Fruit fly (Drosophila melanogaster) whole organism, embryonic: ENCODE data around the gene CG46458.

Experiments
- Asciz ChIP-seq: fragments of 200-800 bp; sonication (Bioruptor generic); optimal IDR thresholded peaks from 2 replicates; lab custom pipeline; 2017; ENCODE audit warnings: missing biosample characterization, mild to moderate bottlenecking, missing genetic modification characterization, missing genetic modification reagents
- CG12299 ChIP-seq: fragments of 200-800 bp; sonication (Bioruptor generic); optimal IDR thresholded peaks from 2 replicates; lab custom pipeline; 2018; ENCODE audit warnings: missing biosample characterization, mild to moderate bottlenecking, missing genetic modification characterization
- CG1233 ChIP-seq: fragments of 200-800 bp; sonication (Bioruptor generic); optimal IDR thresholded peaks from 4 replicates; lab custom pipeline; 2018; ENCODE audit warnings: missing biosample characterization, mild to moderate bottlenecking, missing genetic modification characterization
- CG12659 ChIP-seq: fragments of 200-800 bp; sonication (Bioruptor generic); optimal IDR thresholded peaks from 3 replicates; lab custom pipeline; 2017; ENCODE audit warnings: mild to moderate bottlenecking, missing biosample characterization, missing genetic modification reagents, missing genetic modification characterization
- CG12744 ChIP-seq: fragments of 200-800 bp; sonication (Bioruptor generic); optimal IDR thresholded peaks from 2 replicates; lab custom pipeline; 2016; ENCODE audit warnings: missing biosample characterization, missing genetic modification characterization
- CG13296 ChIP-seq: fragments of 200-800 bp; sonication (Bioruptor generic); optimal IDR thresholded peaks from 3 replicates; lab custom pipeline; 2018; ENCODE audit warnings: missing biosample characterization, mild to moderate bottlenecking, missing genetic modification characterization
- CG14710 ChIP-seq: fragments of 200-800 bp; sonication (Bioruptor generic); optimal IDR thresholded peaks from 3 replicates; lab custom pipeline; 2019; ENCODE audit warnings: missing biosample characterization, mild to moderate bottlenecking, missing genetic modification characterization, moderate library complexity
- CG2116 ChIP-seq: fragments of 200-800 bp; sonication (Bioruptor generic); optimal IDR thresholded peaks from 3 replicates; lab custom pipeline; 2018; ENCODE audit warnings: missing biosample characterization, mild to moderate bottlenecking, missing genetic modification characterization
- CG2712 ChIP-seq: fragments of 200-800 bp; optimal IDR thresholded peaks from 3 replicates; lab custom pipeline; 2019; ENCODE audit warnings: missing biosample characterization, mild to moderate bottlenecking, missing genetic modification characterization, moderate library complexity
- CG30020 ChIP-seq: fragments of 200-800 bp; optimal IDR thresholded peaks from 2 replicates; lab custom pipeline; 2019; ENCODE audit warnings: missing biosample characterization, mild to moderate bottlenecking, missing genetic modification characterization, moderate library complexity
- CG31224 ChIP-seq: fragments of 200-800 bp; sonication (Bioruptor generic); IDR thresholded peaks from 2 replicates; pipeline ENCODE4 v1.3.6; 2022; ENCODE audit warnings: missing biosample characterization, missing genetic modification characterization
- CG3847 ChIP-seq: fragments of 200-800 bp; sonication (Bioruptor generic); IDR thresholded peaks from 2 replicates; pipeline ENCODE4 v1.3.6; 2022; ENCODE audit warnings: missing biosample characterization, missing genetic modification characterization
- CG4707 ChIP-seq: fragments of 200-800 bp; sonication (Bioruptor generic); optimal IDR thresholded peaks from 2 replicates; lab custom pipeline; 2018; ENCODE audit warnings: missing biosample characterization, mild to moderate bottlenecking, missing genetic modification characterization, moderate library complexity
- CG6683 ChIP-seq: fragments of 200-800 bp; sonication (Bioruptor generic); optimal IDR thresholded peaks from 2 replicates; lab custom pipeline; 2017; ENCODE audit warnings: missing biosample characterization, mild to moderate bottlenecking, missing genetic modification characterization, missing genetic modification reagents
- CG6689 ChIP-seq: fragments of 200-800 bp; sonication (Bioruptor generic); IDR thresholded peaks from 2 replicates; pipeline ENCODE4 v1.3.6; 2022; ENCODE audit warnings: missing biosample characterization, missing genetic modification characterization
- CG6765 ChIP-seq: fragments of 200-800 bp; sonication (Bioruptor generic); optimal IDR thresholded peaks from 3 replicates; lab custom pipeline; 2017; ENCODE audit warnings: missing biosample characterization, mild to moderate bottlenecking, missing genetic modification characterization
- CG8478 ChIP-seq: fragments of >200 bp; optimal IDR thresholded peaks from 2 replicates; lab custom pipeline; 2018
- D19A ChIP-seq: fragments of 200-800 bp; optimal IDR thresholded peaks from 3 replicates; lab custom pipeline; 2019; ENCODE audit warnings: missing biosample characterization, mild to moderate bottlenecking, missing genetic modification characterization, moderate library complexity
- Dfd ChIP-seq, 2 experiments: fragments of >200 bp; optimal IDR thresholded peaks; 2 replicates each; lab custom pipeline; 2017; ENCODE audit warnings: missing biosample characterization in 2 of 2, missing genetic modification characterization in 2 of 2
- Dip2 ChIP-seq: fragments of 200-800 bp; sonication (Bioruptor generic); IDR thresholded peaks from 2 replicates; pipeline ENCODE4 v1.3.6; 2022; ENCODE audit warnings: missing biosample characterization, missing genetic modification characterization
- Dp ChIP-seq: fragments of 200-800 bp; sonication (Bioruptor generic); optimal IDR thresholded peaks from 2 replicates; lab custom pipeline; 2018; ENCODE audit warnings: missing biosample characterization, mild to moderate bottlenecking, missing genetic modification characterization, moderate library complexity
- Ets65A ChIP-seq: fragments of 200-800 bp; sonication (Bioruptor generic); peaks from one replicate; lab custom pipeline; 2016; ENCODE audit warnings: missing biosample characterization, missing genetic modification characterization
- Gsc ChIP-seq: fragments of 200-800 bp; sonication (Bioruptor generic); IDR thresholded peaks from 2 replicates; pipeline ENCODE4 v1.3.6; 2022; ENCODE audit warnings: missing biosample characterization, missing genetic modification characterization
- Mad ChIP-seq: fragments of 200-800 bp; sonication (Bioruptor generic); optimal IDR thresholded peaks from 2 replicates; lab custom pipeline; 2016; ENCODE audit warnings: missing biosample characterization, missing genetic modification characterization
- Max ChIP-seq: fragments of 200-800 bp; sonication (Bioruptor generic); optimal IDR thresholded peaks from 2 replicates; lab custom pipeline; 2016; ENCODE audit warnings: missing biosample characterization, mild to moderate bottlenecking, missing genetic modification characterization
- Opbp ChIP-seq: fragments of 200-800 bp; sonication (Bioruptor generic); IDR thresholded peaks from 3 replicates; pipeline ENCODE4 v1.3.6; 2022; ENCODE audit warnings: missing biosample characterization, missing genetic modification characterization; ENCODE audit not compliant: partially characterized antibody
- Optix ChIP-seq: fragments of 200-800 bp; sonication (Bioruptor generic); IDR thresholded peaks from 3 replicates; pipeline ENCODE4 v1.3.6; 2022; ENCODE audit warnings: missing biosample characterization, missing genetic modification characterization
- Ssrp ChIP-seq: fragments of 200-800 bp; sonication (Bioruptor generic); optimal IDR thresholded peaks from 2 replicates; lab custom pipeline; 2018; ENCODE audit warnings: missing biosample characterization, mild to moderate bottlenecking, missing genetic modification characterization, moderate library complexity
- Stat92E ChIP-seq, 3 experiments: fragments of >200 bp in 2 of 3; fragments of 200-800 bp in 1 of 3; sonication (Bioruptor generic) in 1 of 3; optimal IDR thresholded peaks; 2 replicates each; lab custom pipeline; 2017 to 2019; ENCODE audit warnings: missing biosample characterization in 3 of 3, missing genetic modification characterization in 3 of 3, mild to moderate bottlenecking in 1 of 3, moderate library complexity in 1 of 3
- Xbp1 ChIP-seq: fragments of 200-800 bp; sonication (Bioruptor generic); optimal IDR thresholded peaks from 3 replicates; lab custom pipeline; 2016; ENCODE audit warnings: missing biosample characterization, mild to moderate bottlenecking, missing genetic modification characterization
- aop ChIP-seq: fragments of 200-800 bp; sonication (Bioruptor generic); IDR thresholded peaks from 2 replicates; pipeline ENCODE4 v1.3.6; 2022; ENCODE audit warnings: missing biosample characterization, missing genetic modification characterization
- bab2 ChIP-seq: fragments of 200-800 bp; sonication (Bioruptor generic); optimal IDR thresholded peaks from 2 replicates; lab custom pipeline; 2016; ENCODE audit warnings: missing biosample characterization, missing genetic modification characterization
- bowl ChIP-seq: fragments of 200-800 bp; sonication (Bioruptor generic); IDR thresholded peaks from 2 replicates; pipeline ENCODE4 v1.3.6; 2022; ENCODE audit warnings: missing biosample characterization, missing genetic modification characterization
- emc ChIP-seq: fragments of 200-800 bp; sonication (Bioruptor generic); optimal IDR thresholded peaks from 2 replicates; lab custom pipeline; 2016; ENCODE audit warnings: missing biosample characterization, missing genetic modification characterization
- eve ChIP-seq, 2 experiments: fragments of >200 bp; optimal IDR thresholded peaks; 2 replicates each; lab custom pipeline; 2017; ENCODE audit warnings: missing biosample characterization in 2 of 2, missing genetic modification characterization in 2 of 2
- gcm ChIP-seq: fragments of 200-800 bp; sonication (Bioruptor generic); optimal IDR thresholded peaks from 2 replicates; lab custom pipeline; 2019; ENCODE audit warnings: missing biosample characterization, mild to moderate bottlenecking, missing genetic modification characterization, moderate library complexity
- ken ChIP-seq: fragments of 200-800 bp; sonication (Bioruptor generic); IDR thresholded peaks from 3 replicates; pipeline ENCODE4 v1.3.6; 2022; ENCODE audit warnings: missing biosample characterization, missing genetic modification characterization
- kni ChIP-seq: fragments of 200-800 bp; sonication (Bioruptor generic); optimal IDR thresholded peaks from 3 replicates; lab custom pipeline; 2017; ENCODE audit warnings: mild to moderate bottlenecking, missing biosample characterization, missing genetic modification reagents, missing genetic modification characterization
- maf-S ChIP-seq: fragments of 200-800 bp; sonication (Bioruptor generic); optimal IDR thresholded peaks from 2 replicates; lab custom pipeline; 2016; ENCODE audit warnings: missing biosample characterization, missing genetic modification characterization
- pfk ChIP-seq: fragments of 200-800 bp; sonication (Bioruptor generic); optimal IDR thresholded peaks from 2 replicates; lab custom pipeline; 2018; ENCODE audit warnings: missing biosample characterization, mild to moderate bottlenecking, missing genetic modification characterization, moderate library complexity
- prd ChIP-seq, 3 experiments: fragments of >200 bp in 2 of 3; fragments of 200-800 bp in 1 of 3; sonication (Bioruptor generic) in 1 of 3; optimal IDR thresholded peaks in 2 of 3; IDR thresholded peaks in 1 of 3; 2 replicates in 2 of 3; 3 replicates in 1 of 3; pipeline versions ENCODE4 v1.3.6 to Lab custom; 2017 to 2022; ENCODE audit warnings: missing biosample characterization in 1 of 3, missing genetic modification characterization in 1 of 3
- salm ChIP-seq: fragments of 200-800 bp; sonication (Bioruptor generic); optimal IDR thresholded peaks from 2 replicates; lab custom pipeline; 2018; ENCODE audit warnings: missing biosample characterization, mild to moderate bottlenecking, missing genetic modification characterization
- seq ChIP-seq: fragments of 200-800 bp; sonication (Bioruptor generic); IDR thresholded peaks from 2 replicates; pipeline ENCODE4 v1.3.6; 2022; ENCODE audit warnings: missing biosample characterization, missing genetic modification characterization
- sqz ChIP-seq: fragments of 200-800 bp; sonication (Bioruptor generic); optimal IDR thresholded peaks from 3 replicates; lab custom pipeline; 2018; ENCODE audit warnings: missing biosample characterization, mild to moderate bottlenecking, missing genetic modification characterization
- stc ChIP-seq: fragments of 200-800 bp; sonication (Bioruptor generic); IDR thresholded peaks from 2 replicates; pipeline ENCODE4 v1.3.6; 2022; ENCODE audit warnings: missing biosample characterization, missing genetic modification characterization
- stwl ChIP-seq: fragments of 200-800 bp; sonication (Bioruptor generic); optimal IDR thresholded peaks from 3 replicates; lab custom pipeline; 2018; ENCODE audit warnings: missing biosample characterization, mild to moderate bottlenecking, missing genetic modification characterization, moderate library complexity
- toy ChIP-seq: fragments of 200-800 bp; sonication (Bioruptor generic); IDR thresholded peaks from 2 replicates; pipeline ENCODE4 v1.3.6; 2022; ENCODE audit warnings: missing biosample characterization, missing genetic modification characterization
- twi ChIP-seq: fragments of 200-800 bp; optimal IDR thresholded peaks from 2 replicates; lab custom pipeline; 2019; ENCODE audit warnings: missing biosample characterization, mild to moderate bottlenecking, missing genetic modification characterization, moderate library complexity
- unc-4 ChIP-seq: fragments of 200-800 bp; sonication (Bioruptor generic); IDR thresholded peaks from 2 replicates; pipeline ENCODE4 v1.3.6; 2022; ENCODE audit warnings: missing biosample characterization, missing genetic modification characterization; ENCODE audit not compliant: partially characterized antibody
- z ChIP-seq: fragments of 200-800 bp; sonication (Bioruptor generic); IDR thresholded peaks from 3 replicates; pipeline ENCODE4 v1.3.6; 2022; ENCODE audit warnings: missing biosample characterization, missing genetic modification characterization
- zen2 ChIP-seq: fragments of 200-800 bp; sonication (Bioruptor generic); IDR thresholded peaks from 3 replicates; pipeline ENCODE4 v1.3.6; 2022; ENCODE audit warnings: missing biosample characterization, missing genetic modification characterization; ENCODE audit not compliant: partially characterized antibody

The CG46458 gene

DNA sequence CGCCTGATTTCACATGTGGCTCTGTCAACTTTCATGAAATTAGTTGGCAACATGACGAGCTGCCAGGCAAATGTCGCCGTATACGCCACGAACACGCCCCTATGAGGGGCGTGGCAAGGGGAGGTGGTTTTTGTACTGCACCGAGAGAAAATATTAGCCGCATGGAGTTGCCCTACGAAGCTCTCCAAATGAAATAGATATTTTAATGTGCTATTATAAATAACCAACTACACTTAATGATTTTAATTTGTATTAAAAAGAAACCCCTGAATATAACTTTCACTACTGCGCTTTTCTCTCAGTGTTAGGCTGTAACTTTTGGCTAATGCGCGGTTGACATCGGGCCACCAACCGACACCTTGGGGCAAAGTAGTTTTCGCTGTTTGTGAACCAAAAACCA is 38.2 kb downstream of the CG46458 start (continued):
- no peak for TF ChIP-seq zen2 (GFP tag; lab: Robert Waterston, UW)
- peak; percentile 2 for TF ChIP-seq CG2116 (GFP tag; lab: Kevin White, UChicago)
- TF ChIP-seq emc = no peak
- TF ChIP-seq CG4707 (GFP tag; lab: Kevin White, UChicago) = peak; percentile 1
- TF ChIP-seq aop (GFP tag; lab: Robert Waterston, UW) = no peak
- no peak for TF ChIP-seq prd (optimal IDR thresholded peaks at IDR 0.05; lab: Kevin White, UChicago)
- peak; percentile 89 for TF ChIP-seq prd (GFP tag; IDR thresholded peaks at IDR 0.05; lab: Robert Waterston, UW)
- no peak for TF ChIP-seq stwl (tag; lab: Kevin White, UChicago)
- TF ChIP-seq Dp = no peak
- no peak for TF ChIP-seq twi (tag; lab: Kevin White, UChicago)
- TF ChIP-seq toy (GFP tag; lab: Robert Waterston, UW) = no peak
- no peak for TF ChIP-seq z
- TF ChIP-seq salm (tag; lab: Kevin White, UChicago) = peak; percentile 4
- TF ChIP-seq Optix (GFP tag; lab: Robert Waterston, UW) = peak; percentile 70
- TF ChIP-seq kni (GFP tag; lab: Kevin White, UChicago) = no peak
- peak; percentile 51 for TF ChIP-seq maf-S
- TF ChIP-seq Asciz (GFP tag; lab: Kevin White, UChicago) = peak; percentile 65
- TF ChIP-seq Ssrp = peak; percentile 69
- TF ChIP-seq CG6683 (GFP tag; lab: Kevin White, UChicago) = no peak
- TF ChIP-seq bab2 (GFP tag; lab: Kevin White, UChicago) = peak; percentile 62
- TF ChIP-seq seq (GFP tag; lab: Robert Waterston, UW) = peak; percentile 58
- TF ChIP-seq gcm = peak; percentile 31
- TF ChIP-seq bowl (GFP tag; lab: Robert Waterston, UW) = peak; percentile 19; the same call in 1 of the 2 replicates
- TF ChIP-seq CG6765 = no peak
- TF ChIP-seq CG8478 = no peak
- peak; percentile 56 for TF ChIP-seq CG14710
- TF ChIP-seq Mad = peak; percentile 56
- TF ChIP-seq CG13296 = no peak
- no peak for TF ChIP-seq Opbp
- TF ChIP-seq Xbp1 (GFP tag; lab: Kevin White, UChicago) = peak; percentile 75
- peak; percentile 78 for TF ChIP-seq CG2712 (tag; lab: Kevin White, UChicago)
- peak; percentile 40 for TF ChIP-seq CG12659 (GFP tag; lab: Kevin White, UChicago)
- no peak for TF ChIP-seq unc-4
- no peak for TF ChIP-seq Dfd (GFP tag; optimal IDR thresholded peaks at IDR 0.05; lab: Kevin White, UChicago)
- peak; percentile 76 for TF ChIP-seq ken (GFP tag; lab: Robert Waterston, UW)
- TF ChIP-seq CG12744 = no peak
- TF ChIP-seq CG12299 (tag; lab: Kevin White, UChicago) = no peak
- TF ChIP-seq sqz = peak; percentile 14
- TF ChIP-seq D19A (tag; lab: Kevin White, UChicago) = peak; percentile 40
- peak; percentile 35 for TF ChIP-seq Max (GFP tag; lab: Kevin White, UChicago)
- TF ChIP-seq CG6689 (GFP tag; lab: Robert Waterston, UW) = peak; percentile 76
- peak; percentile 67 for TF ChIP-seq CG3847 (GFP tag; lab: Robert Waterston, UW)
- TF ChIP-seq eve (GFP tag; optimal IDR thresholded peaks at IDR 0.05; lab: Kevin White, UChicago) = peak in 1 of 2 experiments; percentile 66
- no peak for TF ChIP-seq Stat92E (GFP tag; optimal IDR thresholded peaks at IDR 0.05; lab: Kevin White, UChicago)
- peak; percentile 30; the same call in 1 of the 2 replicates for TF ChIP-seq Gsc (GFP tag; lab: Robert Waterston, UW)
- TF ChIP-seq Ets65A = peak; percentile 63
- no peak for TF ChIP-seq CG31224 (GFP tag; lab: Robert Waterston, UW)
- TF ChIP-seq stc = peak; percentile 68
- no peak for TF ChIP-seq pfk
- TF ChIP-seq CG1233 = peak; percentile 23
- no peak for TF ChIP-seq Dip2 (GFP tag; lab: Robert Waterston, UW)
- no peak for TF ChIP-seq CG30020 (tag; lab: Kevin White, UChicago)
